Worm (Caenorhabditis elegans): Measurements from ENCODE around the gene K03B4.9.
A peak's percentile ranks its signal among the peaks of the same experiment; 100 is the strongest.

The K03B4.9 gene

ce11 chrV:4672487-4672886 is at the start of gene K03B4.9:
TSS of gene K03B4.9 (minus strand) at chrV:4672587.
- no peak for TF ChIP-seq dve-1 (tag; optimal IDR thresholded peaks at IDR 0.05)
- no peak for TF ChIP-seq eyg-1 (tag; optimal IDR thresholded peaks at IDR 0.05)
- TF ChIP-seq dmd-4 (tag; optimal IDR thresholded peaks at IDR 0.05; ENCODE audit: borderline replicate concordance): no peak
- TF ChIP-seq T23F11.4 (GFP tag; optimal IDR thresholded peaks at IDR 0.05): no peak
- TF ChIP-seq tbx-7 (tag; optimal IDR thresholded peaks at IDR 0.05): no peak
- no peak for TF ChIP-seq ama-1 (optimal IDR thresholded peaks at IDR 0.05)
- TF ChIP-seq ets-4 (tag; optimal IDR thresholded peaks at IDR 0.05): no peak
- TF ChIP-seq ref-2 (tag; optimal IDR thresholded peaks at IDR 0.05): no peak
- TF ChIP-seq pha-4 (tag; optimal IDR thresholded peaks at IDR 0.05): no peak
- TF ChIP-seq nhr-11 (tag; optimal IDR thresholded peaks at IDR 0.05): no peak
- no peak for TF ChIP-seq pag-3 (tag; optimal IDR thresholded peaks at IDR 0.05; ENCODE audit: borderline replicate concordance)
- TF ChIP-seq ceh-9 (tag; optimal IDR thresholded peaks at IDR 0.05): no peak
- TF ChIP-seq ceh-6 (GFP tag; optimal IDR thresholded peaks at IDR 0.05): no peak
- no peak for TF ChIP-seq ceh-2 (tag; optimal IDR thresholded peaks at IDR 0.05)
- no peak for TF ChIP-seq syd-9 (tag; optimal IDR thresholded peaks at IDR 0.05)
- no peak for TF ChIP-seq ceh-48 (tag; optimal IDR thresholded peaks at IDR 0.05)
- no peak for TF ChIP-seq fkh-6 (tag; optimal IDR thresholded peaks at IDR 0.05)
- no peak for TF ChIP-seq elt-2 (tag; optimal IDR thresholded peaks at IDR 0.05)

ce11 chrV:4720884-4721464 is 48.6 kb upstream of the K03B4.9 start:
- TF ChIP-seq elt-2 (tag; optimal IDR thresholded peaks at IDR 0.05): peak; percentile 58
- TF ChIP-seq pha-4 (tag; optimal IDR thresholded peaks at IDR 0.05): no peak

- TF ChIP-seq nfya-1 (tag; optimal IDR thresholded peaks at IDR 0.05) (no peak), hlh-15 (tag; optimal IDR thresholded peaks at IDR 0.05) (no peak), ceh-30 (tag; optimal IDR thresholded peaks at IDR 0.05) (no peak), F13H6.1 (tag; optimal IDR thresholded peaks at IDR 0.05) (no peak), elt-2 (tag; optimal IDR thresholded peaks at IDR 0.05) (peak; percentile 66), pros-1 (tag; optimal IDR thresholded peaks at IDR 0.05) (no peak)
Observed at ce11 chrV:4719965-4720364, 47.6 kb upstream of the K03B4.9 start, which contains the start of gene prx-6. TSS of gene prx-6 (minus strand) at chrV:4720093.

ce11 chrV:4710464-4710863 is 38.1 kb upstream of the K03B4.9 start, which contains the start of gene oac-24:
TSS of gene oac-24 (plus strand) at chrV:4710764.
- TF ChIP-seq ceh-22 (tag; optimal IDR thresholded peaks at IDR 0.05): no peak
- no peak for TF ChIP-seq pha-2 (tag; optimal IDR thresholded peaks at IDR 0.05)
- no peak for TF ChIP-seq elt-4 (tag; optimal IDR thresholded peaks at IDR 0.05)
- no peak for TF ChIP-seq madf-2 (tag; optimal IDR thresholded peaks at IDR 0.05)
- no peak for TF ChIP-seq hlh-6 (tag; optimal IDR thresholded peaks at IDR 0.05)
- TF ChIP-seq ref-2 (tag; optimal IDR thresholded peaks at IDR 0.05): no peak

ce11 chrV:4707646-4708045 is 35.3 kb upstream of the K03B4.9 start:
- no peak for TF ChIP-seq mec-3 (tag; optimal IDR thresholded peaks at IDR 0.05; ENCODE audit: borderline replicate concordance)
- no peak for TF ChIP-seq C08G9.2 (tag; optimal IDR thresholded peaks at IDR 0.05)
- no peak for TF ChIP-seq odd-2 (tag; optimal IDR thresholded peaks at IDR 0.05)
- no peak for TF ChIP-seq pag-3 (tag; optimal IDR thresholded peaks at IDR 0.05; ENCODE audit: borderline replicate concordance)
- no peak for TF ChIP-seq eyg-1 (tag; optimal IDR thresholded peaks at IDR 0.05)

- no peak for TF ChIP-seq dve-1 (tag; optimal IDR thresholded peaks at IDR 0.05)
- TF ChIP-seq F13H6.1 (tag; optimal IDR thresholded peaks at IDR 0.05): no peak
- no peak for TF ChIP-seq nfya-1 (tag; optimal IDR thresholded peaks at IDR 0.05)
- TF ChIP-seq pat-9 (tag; optimal IDR thresholded peaks at IDR 0.05): no peak
- TF ChIP-seq ceh-19 (GFP tag; optimal IDR thresholded peaks at IDR 0.05): no peak
- no peak for TF ChIP-seq ceh-24 (tag; optimal IDR thresholded peaks at IDR 0.05)
- TF ChIP-seq nhr-11 (tag; optimal IDR thresholded peaks at IDR 0.05): no peak
- no peak for TF ChIP-seq ets-4 (tag; optimal IDR thresholded peaks at IDR 0.05)
- TF ChIP-seq ceh-22 (tag; optimal IDR thresholded peaks at IDR 0.05): no peak
- TF ChIP-seq ztf-16 (tag; optimal IDR thresholded peaks at IDR 0.05): no peak
- TF ChIP-seq fkh-6 (tag; optimal IDR thresholded peaks at IDR 0.05): no peak
- no peak for TF ChIP-seq hlh-30 (tag; optimal IDR thresholded peaks at IDR 0.05; ENCODE audit: insufficient read depth)
- TF ChIP-seq ceh-2 (tag; optimal IDR thresholded peaks at IDR 0.05): no peak
- TF ChIP-seq dmd-4 (tag; optimal IDR thresholded peaks at IDR 0.05; ENCODE audit: borderline replicate concordance): no peak
- no peak for TF ChIP-seq sox-4 (tag; optimal IDR thresholded peaks at IDR 0.05)
- TF ChIP-seq pag-3 (tag; optimal IDR thresholded peaks at IDR 0.05; ENCODE audit: borderline replicate concordance): no peak
- TF ChIP-seq pha-4 (tag; optimal IDR thresholded peaks at IDR 0.05): no peak
- TF ChIP-seq ref-2 (tag; optimal IDR thresholded peaks at IDR 0.05): no peak
- TF ChIP-seq ceh-45 (GFP tag; IDR thresholded peaks at IDR 0.05): no peak
- TF ChIP-seq unc-86 (tag; optimal IDR thresholded peaks at IDR 0.05): no peak
Observed at ce11 chrV:4700189-4700588, 27.8 kb upstream of the K03B4.9 start, which contains the start of gene ZC266.1. TSS of gene ZC266.1 (minus strand) at chrV:4700289.

Data from whole organism, late embryonic.